Fruit fly (Drosophila melanogaster): ENCODE results near the gene Pde6.

DNA sequence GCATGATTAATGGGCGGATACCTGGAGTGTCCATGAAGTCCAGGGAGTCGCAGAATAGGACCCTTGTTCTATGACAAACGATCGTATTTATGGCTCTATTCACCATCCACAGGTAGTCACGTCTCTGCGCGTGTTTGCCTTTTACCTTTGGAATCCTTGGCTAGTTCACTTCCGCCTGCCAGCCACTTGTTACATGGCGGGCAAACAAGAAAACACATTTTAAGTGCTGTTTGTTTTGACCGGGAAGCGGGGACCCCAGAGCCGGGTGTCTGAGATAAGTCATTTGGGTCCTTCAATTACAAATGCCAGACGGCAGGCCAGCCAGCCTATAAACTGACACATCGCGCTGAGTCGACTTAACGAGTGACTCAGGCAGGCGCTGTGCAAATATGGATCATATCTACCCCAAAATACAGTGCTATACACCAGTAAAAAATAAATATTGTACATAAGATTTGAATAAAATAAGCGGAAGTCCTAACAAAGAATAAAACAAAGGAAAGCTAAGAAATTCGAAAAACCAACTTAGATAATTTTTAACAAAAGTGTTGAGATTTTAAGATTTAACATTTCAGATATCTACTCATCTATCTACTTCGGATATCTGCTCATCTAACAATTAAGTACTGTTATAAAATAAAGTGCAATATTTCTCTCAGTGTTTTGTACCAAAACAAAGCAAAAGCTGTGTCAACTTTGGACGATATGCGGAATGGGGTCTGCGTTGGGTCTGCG lies 73.4 kb downstream of the Pde6 start:
- TF ChIP-seq pan (optimal IDR thresholded peaks at IDR 0.05): no peak
- no peak for TF ChIP-seq CG8478 (optimal IDR thresholded peaks at IDR 0.05)

All from whole organism.